Worm (Caenorhabditis elegans) whole organism, L3 larva: ENCODE results near the gene F17E5.2.

ENCODE experiments used
- ZK546.5 ChIP-seq: sonication (generic microtip); optimal IDR thresholded peaks from 2 replicates; lab custom pipeline; 2017; ENCODE audit warnings: missing biosample characterization, missing genetic modification characterization
- aly-2 ChIP-seq: fragments of 150-350 bp; optimal IDR thresholded peaks from 2 replicates; lab custom pipeline; 2014; ENCODE audit warnings: missing biosample characterization, missing genetic modification characterization
- ama-1 ChIP-seq: fragments of 150-350 bp; optimal IDR thresholded peaks from 2 replicates; lab custom pipeline; 2018
- ceh-9 ChIP-seq: sonication (generic microtip); optimal IDR thresholded peaks from 2 replicates; lab custom pipeline; 2018; ENCODE audit warnings: missing biosample characterization, missing genetic modification characterization
- elt-3 ChIP-seq, 3 experiments: fragments of 150-350 bp in 1 of 3; sonication (generic microtip) in 2 of 3; optimal IDR thresholded peaks; 2 replicates in 2 of 3; 4 replicates in 1 of 3; lab custom pipeline; 2014 to 2017; ENCODE audit warnings: missing biosample characterization in 3 of 3, missing genetic modification characterization in 3 of 3
- fkh-2 ChIP-seq: fragments of 150-350 bp; optimal IDR thresholded peaks from 2 replicates; lab custom pipeline; 2014; ENCODE audit warnings: missing biosample characterization, missing genetic modification reagents, missing genetic modification characterization
- jun-1 ChIP-seq: fragments of 150-350 bp; optimal IDR thresholded peaks from 2 replicates; lab custom pipeline; 2014; ENCODE audit warnings: missing biosample characterization, missing genetic modification reagents, missing genetic modification characterization
- nhr-12 ChIP-seq: fragments of 150-350 bp; optimal IDR thresholded peaks from 2 replicates; lab custom pipeline; 2014; ENCODE audit warnings: missing biosample characterization, missing genetic modification characterization
- nhr-28 ChIP-seq: fragments of 150-350 bp; optimal IDR thresholded peaks from 2 replicates; lab custom pipeline; 2014; ENCODE audit warnings: missing biosample characterization, missing genetic modification characterization
- skn-1 ChIP-seq: fragments of 150-350 bp; optimal IDR thresholded peaks from 2 replicates; lab custom pipeline; 2014; ENCODE audit warnings: missing biosample characterization, missing genetic modification characterization
- snpc-4 ChIP-seq: fragments of 150-350 bp; optimal IDR thresholded peaks from 2 replicates; lab custom pipeline; 2014; ENCODE audit warnings: missing biosample characterization, missing genetic modification characterization
- unc-62 ChIP-seq: fragments of 150-350 bp; sonication (generic microtip); optimal IDR thresholded peaks from 4 replicates; lab custom pipeline; 2014; ENCODE audit warnings: missing biosample characterization, missing genetic modification reagents, missing genetic modification characterization
- ztf-11 ChIP-seq: fragments of 150-350 bp; optimal IDR thresholded peaks from 2 replicates; lab custom pipeline; 2014; ENCODE audit warnings: missing biosample characterization, missing genetic modification characterization

ce11 chrX:12415832-12416231 lies 21.8 kb downstream of the F17E5.2 start:
- TF ChIP-seq skn-1 (tag; lab: Kevin White, UChicago), result no peak
- no peak for TF ChIP-seq ztf-11 (tag; lab: Kevin White, UChicago)
- TF ChIP-seq snpc-4, result no peak
- TF ChIP-seq ZK546.5 (tag; lab: Kevin White, UChicago), result no peak
- TF ChIP-seq fkh-2 (tag; lab: Kevin White, UChicago), result no peak
- no peak for TF ChIP-seq elt-3 (tag; optimal IDR thresholded peaks at IDR 0.05; lab: Kevin White, UChicago)
- TF ChIP-seq nhr-12, result no peak
- no peak for TF ChIP-seq ceh-9 (tag; lab: Kevin White, UChicago)
- TF ChIP-seq aly-2 (tag; lab: Kevin White, UChicago), result no peak
- TF ChIP-seq nhr-28, result no peak
- no peak for TF ChIP-seq unc-62 (GFP tag; lab: Kevin White, UChicago)
- TF ChIP-seq ama-1 (lab: Kevin White, UChicago), result no peak
- no peak for TF ChIP-seq jun-1 (tag; lab: Kevin White, UChicago)
